Worm (Caenorhabditis elegans) whole organism, L4/young adult: ENCODE results near the gene srw-54.

Experiments used
- W03F9.2 ChIP-seq: fragments of 150-350 bp; optimal IDR thresholded peaks from 2 replicates; lab custom pipeline; 2014; ENCODE audit warnings: missing biosample characterization, missing genetic modification characterization
- dao-5 ChIP-seq: sonication (generic microtip); optimal IDR thresholded peaks from 2 replicates; lab custom pipeline; 2016; ENCODE audit warnings: missing genotype, missing genetic modification characterization, moderate library complexity, missing compliant biosample characterization
- him-1 ChIP-seq: sonication (generic microtip); optimal IDR thresholded peaks from 2 replicates; lab custom pipeline; 2016; ENCODE audit warnings: missing genotype, missing genetic modification reagents, missing genetic modification characterization, missing compliant biosample characterization

DNA sequence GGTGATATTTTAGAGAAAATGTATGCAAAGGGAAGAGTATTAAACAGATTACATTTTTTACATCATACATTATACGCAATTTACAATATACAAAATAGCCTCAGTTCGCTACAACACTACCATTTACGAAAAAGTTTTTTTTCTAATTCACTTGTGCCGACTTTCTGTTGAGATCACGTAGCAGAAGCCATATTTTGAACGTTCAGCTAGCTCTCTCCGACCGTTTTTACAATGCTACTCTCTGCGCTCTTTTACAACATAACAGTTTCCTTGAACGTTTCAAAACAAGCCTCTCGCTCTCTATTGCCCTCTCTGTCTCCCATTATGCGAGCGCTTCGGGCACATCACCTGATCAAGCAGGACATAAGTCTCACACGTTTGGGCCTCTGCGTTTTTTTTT, 8.0 kb upstream of the srw-54 start, which contains the start of gene T03E6.8:
- TF ChIP-seq him-1 (no peak), W03F9.2 (tag; lab: Kevin White, UChicago) (no peak), dao-5 (tag; lab: Kevin White, UChicago) (no peak)
